Worm (Caenorhabditis elegans) whole organism, L2 larva: ENCODE measurements around the gene irk-1.

ENCODE experiments used
- C34F6.9 ChIP-seq: fragments of 150-350 bp; optimal IDR thresholded peaks from 2 replicates; lab custom pipeline; 2014; ENCODE audit warnings: missing biosample characterization, missing genetic modification characterization
- F13H6.1 ChIP-seq: sonication (generic microtip); optimal IDR thresholded peaks from 2 replicates; lab custom pipeline; 2016; ENCODE audit warnings: missing genetic modification characterization, missing compliant biosample characterization
- R02D3.7 ChIP-seq: fragments of 150-350 bp; optimal IDR thresholded peaks from 2 replicates; lab custom pipeline; 2014; ENCODE audit warnings: missing biosample characterization, missing genetic modification characterization
- ama-1 ChIP-seq: fragments of 150-350 bp; optimal IDR thresholded peaks from 2 replicates; lab custom pipeline; 2018; ENCODE audit warnings: inconsistent platforms
- ceh-16 ChIP-seq: fragments of 150-350 bp; optimal IDR thresholded peaks from 2 replicates; lab custom pipeline; 2014; ENCODE audit warnings: missing biosample characterization, missing genetic modification characterization
- crh-2 ChIP-seq: sonication (generic microtip); optimal IDR thresholded peaks from 2 replicates; lab custom pipeline; 2017; ENCODE audit warnings: missing biosample characterization, missing genetic modification characterization
- dmd-4 ChIP-seq: sonication (generic microtip); optimal IDR thresholded peaks from 2 replicates; lab custom pipeline; 2017; ENCODE audit warnings: missing biosample characterization, missing genetic modification characterization
- egl-27 ChIP-seq: sonication (generic microtip); optimal IDR thresholded peaks from 3 replicates; lab custom pipeline; 2017; ENCODE audit warnings: missing biosample characterization, missing genetic modification reagents, missing genetic modification characterization
- elt-1 ChIP-seq: fragments of 150-350 bp; optimal IDR thresholded peaks from 2 replicates; lab custom pipeline; 2014; ENCODE audit warnings: missing biosample characterization, missing genetic modification characterization
- elt-3 ChIP-seq: sonication (generic microtip); optimal IDR thresholded peaks from 2 replicates; lab custom pipeline; 2017; ENCODE audit warnings: missing biosample characterization, missing genetic modification characterization
- fos-1 ChIP-seq: fragments of 150-350 bp; optimal IDR thresholded peaks from 2 replicates; lab custom pipeline; 2014; ENCODE audit warnings: missing biosample characterization, missing genetic modification characterization
- lin-11 ChIP-seq: fragments of 150-350 bp; sonication (generic microtip); optimal IDR thresholded peaks from 2 replicates; lab custom pipeline; 2014; ENCODE audit warnings: missing biosample characterization, missing genetic modification characterization, inconsistent platforms, mixed read lengths
- lin-13 ChIP-seq: fragments of 150-350 bp; optimal IDR thresholded peaks from 2 replicates; lab custom pipeline; 2014; ENCODE audit warnings: missing biosample characterization, missing genetic modification reagents, missing genetic modification characterization
- lin-39 ChIP-seq: fragments of 150-350 bp; optimal IDR thresholded peaks from 2 replicates; lab custom pipeline; 2014; ENCODE audit warnings: missing biosample characterization, missing genetic modification reagents, missing genetic modification characterization
- lsy-2 ChIP-seq, 2 experiments: fragments of 150-350 bp in 1 of 2; sonication (generic microtip) in 1 of 2; optimal IDR thresholded peaks; 2 replicates each; lab custom pipeline; 2014 to 2017; ENCODE audit warnings: missing biosample characterization in 2 of 2, missing genetic modification characterization in 2 of 2
- mdl-1 ChIP-seq, 2 experiments: fragments of 150-350 bp in 1 of 2; sonication (generic microtip) in 1 of 2; optimal IDR thresholded peaks; 2 replicates each; lab custom pipeline; 2017; ENCODE audit warnings: missing biosample characterization in 2 of 2, missing genetic modification characterization in 2 of 2
- nhr-12 ChIP-seq: fragments of 150-350 bp; optimal IDR thresholded peaks from 2 replicates; lab custom pipeline; 2014; ENCODE audit warnings: missing biosample characterization, missing genetic modification characterization
- nhr-129 ChIP-seq: fragments of 150-350 bp; optimal IDR thresholded peaks from 2 replicates; lab custom pipeline; 2014; ENCODE audit warnings: missing biosample characterization, missing genetic modification characterization
- nhr-21 ChIP-seq: fragments of 150-350 bp; optimal IDR thresholded peaks from 2 replicates; lab custom pipeline; 2014; ENCODE audit warnings: missing biosample characterization, missing genetic modification characterization
- nhr-237 ChIP-seq: fragments of 150-350 bp; optimal IDR thresholded peaks from 2 replicates; lab custom pipeline; 2014; ENCODE audit warnings: missing biosample characterization, missing genetic modification characterization
- nhr-25 ChIP-seq: fragments of 150-350 bp; sonication (generic microtip); optimal IDR thresholded peaks from 3 replicates; lab custom pipeline; 2014; ENCODE audit warnings: missing biosample characterization, missing genetic modification characterization
- sem-4 ChIP-seq: fragments of 150-350 bp; optimal IDR thresholded peaks from 2 replicates; lab custom pipeline; 2014; ENCODE audit warnings: missing biosample characterization, missing genetic modification reagents, missing genetic modification characterization
- sma-3 ChIP-seq: sonication (generic microtip); optimal IDR thresholded peaks from 2 replicates; lab custom pipeline; 2016; ENCODE audit warnings: missing genetic modification reagents, missing genetic modification characterization, missing compliant biosample characterization
- sma-9 ChIP-seq, 2 experiments: fragments of 150-350 bp in 1 of 2; sonication (generic microtip) in 1 of 2; optimal IDR thresholded peaks; 2 replicates each; lab custom pipeline; 2014 to 2016; ENCODE audit warnings: missing genetic modification characterization in 2 of 2, mild to moderate bottlenecking in 1 of 2, missing biosample characterization in 1 of 2, missing compliant biosample characterization in 1 of 2, missing genetic modification reagents in 1 of 2, moderate library complexity in 1 of 2
- snpc-4 ChIP-seq: fragments of 150-350 bp; optimal IDR thresholded peaks from 2 replicates; lab custom pipeline; 2014; ENCODE audit warnings: missing biosample characterization, missing genetic modification characterization
- unc-39 ChIP-seq: fragments of 150-350 bp; optimal IDR thresholded peaks from 2 replicates; lab custom pipeline; 2014; ENCODE audit warnings: missing biosample characterization, missing genetic modification characterization
- unc-55 ChIP-seq: fragments of 150-350 bp; sonication (generic microtip); optimal IDR thresholded peaks from 3 replicates; lab custom pipeline; 2014; ENCODE audit warnings: missing biosample characterization, missing genetic modification reagents, missing genetic modification characterization
- ztf-1 ChIP-seq: fragments of 200-800 bp; sonication (Bioruptor generic); conservative IDR thresholded peaks from 2 replicates; pipeline ENCODE4 v1.3.6; 2022; ENCODE audit warnings: missing genetic modification characterization, missing compliant biosample characterization
- ztf-4 ChIP-seq: fragments of 150-350 bp; optimal IDR thresholded peaks from 2 replicates; lab custom pipeline; 2014; ENCODE audit warnings: missing biosample characterization, missing genetic modification characterization

irk-1 gene

DNA sequence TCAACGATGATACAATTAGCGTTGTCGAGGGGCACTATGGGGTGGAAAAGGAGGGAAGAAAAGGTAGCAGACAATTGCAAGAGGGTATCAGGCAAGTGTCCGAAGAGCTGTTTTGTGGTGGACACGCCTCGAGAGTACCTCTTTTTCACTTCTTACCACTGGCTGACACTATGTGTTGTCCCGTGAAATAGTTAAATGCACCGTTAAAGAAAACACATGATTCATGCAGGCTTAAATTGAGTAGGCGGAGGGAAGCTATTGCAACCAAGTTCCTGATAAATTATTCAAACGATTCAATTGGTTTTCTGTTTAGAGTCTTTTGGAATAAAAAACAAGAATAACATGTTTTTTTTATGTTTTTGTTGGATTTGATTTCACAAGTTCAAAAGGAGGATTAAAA, at the start of gene irk-1:
Gene irk-1, minus strand, starts transcription at position 101 of the 400 bp plus-strand sequence.
- TF ChIP-seq ceh-16 (tag; lab: Kevin White, UChicago): no peak
- TF ChIP-seq lin-13 (GFP tag; lab: Kevin White, UChicago): no peak
- TF ChIP-seq mdl-1 (tag; optimal IDR thresholded peaks at IDR 0.05; lab: Kevin White, UChicago): no peak
- TF ChIP-seq dmd-4 (tag; lab: Kevin White, UChicago): no peak
- no peak for TF ChIP-seq sem-4 (tag; lab: Kevin White, UChicago)
- TF ChIP-seq lsy-2 (tag; optimal IDR thresholded peaks at IDR 0.05; lab: Kevin White, UChicago): no peak
- no peak for TF ChIP-seq crh-2
- TF ChIP-seq nhr-12 (tag; lab: Kevin White, UChicago): no peak
- TF ChIP-seq fos-1 (tag; lab: Kevin White, UChicago): no peak
- no peak for TF ChIP-seq R02D3.7
- no peak for TF ChIP-seq sma-3 (GFP tag; lab: Kevin White, UChicago)
- TF ChIP-seq elt-1 (tag; lab: Kevin White, UChicago): no peak

DNA sequence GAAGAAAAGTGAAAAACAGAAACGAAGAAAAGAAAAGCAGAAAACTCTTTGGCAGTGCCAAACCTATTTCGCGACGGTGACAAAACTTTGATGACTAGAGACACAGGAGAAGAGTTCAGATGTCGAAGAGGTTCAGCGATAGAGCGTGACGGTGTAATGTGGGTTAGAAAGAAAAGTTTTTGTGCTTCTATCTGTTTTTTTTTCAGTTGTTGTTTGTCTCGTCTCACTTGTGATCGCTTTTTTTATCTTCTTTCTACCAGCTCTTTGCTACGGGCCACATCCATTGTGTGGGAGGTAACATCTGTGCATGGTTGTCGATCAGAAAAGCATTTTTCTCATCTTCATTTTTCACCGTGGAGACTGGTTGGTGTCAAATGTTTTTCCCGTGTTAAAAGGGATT, 47.9 kb upstream of the irk-1 start, which contains the start of gene F41B4.1:
Gene F41B4.1, minus strand, starts transcription at position 23 of the 400 bp plus-strand sequence.
- TF ChIP-seq ztf-4 (peak; percentile 21), sma-9 (GFP tag; optimal IDR thresholded peaks at IDR 0.05; lab: Kevin White, UChicago) (peak; percentile 59), sma-9 (tag; optimal IDR thresholded peaks at IDR 0.05; lab: Kevin White, UChicago) (no peak), unc-39 (tag; lab: Kevin White, UChicago) (no peak), elt-3 (tag; lab: Kevin White, UChicago) (no peak), nhr-237 (tag; lab: Kevin White, UChicago) (no peak), F13H6.1 (tag; lab: Kevin White, UChicago) (peak; percentile 70), nhr-129 (tag; lab: Kevin White, UChicago) (peak; percentile 53), snpc-4 (tag; lab: Kevin White, UChicago) (no peak), sma-3 (GFP tag; lab: Kevin White, UChicago) (no peak), lsy-2 (tag; optimal IDR thresholded peaks at IDR 0.05; lab: Kevin White, UChicago) (peak in 1 of 2 experiments; percentile 57), C34F6.9 (tag; lab: Kevin White, UChicago) (peak; percentile 33)

DNA sequence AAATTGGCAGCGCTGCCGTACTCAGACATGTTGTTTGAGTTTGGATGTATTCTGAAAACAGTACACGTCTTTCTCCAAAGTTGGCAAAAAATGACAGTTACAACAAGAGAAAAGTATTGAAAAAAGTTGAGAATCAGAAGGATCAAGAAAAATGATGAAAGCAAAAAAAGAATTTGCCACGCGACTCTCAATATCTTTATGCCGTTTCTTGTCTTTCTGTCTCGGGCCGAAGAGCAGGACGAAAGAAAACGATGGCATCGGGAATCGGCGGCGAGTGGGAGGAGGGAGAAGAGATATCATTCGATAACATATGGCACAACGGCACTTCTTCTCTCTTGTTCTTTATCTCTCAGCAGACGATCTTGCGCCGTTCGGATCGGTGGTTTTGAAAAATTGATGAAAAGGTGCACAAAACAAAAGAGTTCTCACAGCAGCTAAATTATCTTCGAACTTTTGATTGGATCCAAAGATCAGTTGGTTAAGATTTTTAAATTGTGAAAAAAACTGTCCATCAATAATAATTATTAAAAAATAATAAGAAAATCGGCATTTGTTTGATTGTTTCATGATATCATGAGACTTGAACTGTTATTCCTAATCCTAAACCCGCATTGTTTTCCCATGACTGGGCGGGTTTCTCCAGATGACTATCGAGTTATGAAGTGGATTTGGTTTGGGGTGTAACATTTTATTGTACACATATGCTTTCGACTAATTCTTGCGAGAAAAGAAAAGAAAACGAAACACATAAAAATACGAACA, 45.5 kb upstream of the irk-1 start, which contains the start of gene gei-15:
Gene gei-15, minus strand, starts transcription at position 51 of the 762 bp plus-strand sequence.
- TF ChIP-seq nhr-129 (tag; lab: Kevin White, UChicago) (peak; percentile 25), ztf-1 (GFP tag; lab: Robert Waterston, UW) (no peak), sma-9 (GFP tag; optimal IDR thresholded peaks at IDR 0.05; lab: Kevin White, UChicago) (peak; percentile 30), sma-9 (tag; optimal IDR thresholded peaks at IDR 0.05; lab: Kevin White, UChicago) (no peak), egl-27 (tag; lab: Kevin White, UChicago) (no peak), R02D3.7 (no peak), F13H6.1 (tag; lab: Kevin White, UChicago) (peak; percentile 29), snpc-4 (tag; lab: Kevin White, UChicago) (no peak)

DNA sequence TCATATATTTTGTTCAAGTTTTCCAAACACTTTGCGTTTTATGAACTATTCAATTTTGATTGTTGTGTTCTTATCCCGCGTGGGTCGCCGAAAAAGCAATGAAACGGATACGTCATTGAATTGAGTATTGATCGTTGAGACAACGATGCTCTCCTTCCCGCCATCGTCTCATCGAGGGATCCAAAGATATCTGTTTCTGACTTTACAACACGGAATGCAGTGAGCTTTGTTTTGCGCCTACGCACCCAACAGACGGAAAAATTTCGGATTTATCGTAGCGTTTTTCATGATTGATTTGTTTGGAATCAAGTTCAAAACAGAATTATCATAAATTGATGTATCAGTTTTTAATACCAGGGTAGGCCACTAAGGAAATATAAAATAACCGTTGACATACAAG, 44.6 kb upstream of the irk-1 start:
- no peak for TF ChIP-seq ceh-16 (tag; lab: Kevin White, UChicago)
- peak; percentile 21 for TF ChIP-seq sma-9 (GFP tag; optimal IDR thresholded peaks at IDR 0.05; lab: Kevin White, UChicago)
- no peak for TF ChIP-seq sma-9 (tag; optimal IDR thresholded peaks at IDR 0.05; lab: Kevin White, UChicago)
- TF ChIP-seq snpc-4 (tag; lab: Kevin White, UChicago): no peak
- no peak for TF ChIP-seq ztf-4
- peak; percentile 27 for TF ChIP-seq nhr-129 (tag; lab: Kevin White, UChicago)
- no peak for TF ChIP-seq unc-55 (GFP tag; lab: Kevin White, UChicago)
- no peak for TF ChIP-seq lin-39 (tag; lab: Kevin White, UChicago)
- TF ChIP-seq F13H6.1 (tag; lab: Kevin White, UChicago): peak; percentile 18
- TF ChIP-seq lin-11 (tag; lab: Kevin White, UChicago): no peak
- no peak for TF ChIP-seq ama-1
- TF ChIP-seq nhr-21 (tag; lab: Kevin White, UChicago): no peak

DNA sequence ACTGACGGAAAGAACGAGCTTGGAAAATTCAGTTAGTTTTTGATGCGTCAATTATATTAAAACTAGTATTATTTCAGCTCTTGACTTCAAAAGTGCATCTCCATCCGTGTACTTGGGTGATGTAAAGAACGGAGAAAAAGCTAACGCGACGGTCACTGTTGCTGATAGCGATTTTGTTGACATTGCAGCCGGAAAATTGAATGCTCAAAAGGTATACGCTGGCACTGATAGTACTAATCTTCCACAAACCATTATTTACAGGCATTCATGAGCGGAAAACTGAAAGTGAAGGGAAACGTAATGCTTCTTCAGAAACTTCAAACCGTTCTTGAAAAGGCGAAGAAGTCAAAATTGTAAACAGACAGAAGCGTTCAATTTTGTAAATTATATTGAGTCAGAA, 41.7 kb upstream of the irk-1 start:
- TF ChIP-seq nhr-25 (tag; lab: Kevin White, UChicago) (no peak), fos-1 (tag; lab: Kevin White, UChicago) (peak; percentile 57)
